Worm (Caenorhabditis elegans) whole organism, L4 larva: ENCODE results near the gene F47B8.14.
A peak's percentile ranks its signal among the peaks of the same experiment; 100 is the strongest.

Source experiments
- F26F4.8 ChIP-seq: fragments of 200-800 bp; sonication (Bioruptor generic); conservative IDR thresholded peaks from 2 replicates; pipeline ENCODE4 v1.3.6; 2022; ENCODE audit warnings: missing genetic modification characterization, missing compliant biosample characterization
- F49E8.2 ChIP-seq: sonication (generic microtip); optimal IDR thresholded peaks from 2 replicates; lab custom pipeline; 2016; ENCODE audit warnings: missing compliant biosample characterization, mild to moderate bottlenecking, missing genetic modification characterization, borderline replicate concordance
- R02D3.7 ChIP-seq: fragments of 150-350 bp; sonication (generic microtip); optimal IDR thresholded peaks from 3 replicates; lab custom pipeline; 2014; ENCODE audit warnings: missing biosample characterization, missing genetic modification characterization
- T26A8.4 ChIP-seq: fragments of 200-800 bp; sonication (Bioruptor generic); IDR thresholded peaks from 2 replicates; pipeline ENCODE4 v1.3.6; 2022; ENCODE audit warnings: missing genetic modification characterization, missing compliant biosample characterization
- Y105C5A.15 ChIP-seq: fragments of 200-800 bp; sonication (Bioruptor generic); IDR thresholded peaks from 2 replicates; pipeline ENCODE4 v1.3.6; 2022; ENCODE audit warnings: missing genetic modification characterization, missing compliant biosample characterization
- Y48G9A.11 ChIP-seq: fragments of 200-800 bp; sonication (Bioruptor generic); IDR thresholded peaks from 2 replicates; pipeline ENCODE4 v1.3.6; 2022; ENCODE audit warnings: missing genetic modification reagents, missing genetic modification characterization, missing compliant biosample characterization
- ZK337.2 ChIP-seq: fragments of 200-800 bp; sonication (Bioruptor generic); IDR thresholded peaks from 2 replicates; pipeline ENCODE4 v1.3.6; 2022; ENCODE audit warnings: missing genetic modification reagents, missing genetic modification characterization, missing compliant biosample characterization
- ama-1 ChIP-seq: fragments of 150-350 bp; optimal IDR thresholded peaks from 2 replicates; lab custom pipeline; 2014; ENCODE audit warnings: inconsistent platforms, mixed read lengths
- arid-1 ChIP-seq: fragments of 200-800 bp; sonication (Bioruptor generic); conservative IDR thresholded peaks from 2 replicates; pipeline ENCODE4 v1.3.6; 2022; ENCODE audit warnings: missing genetic modification reagents, missing genetic modification characterization, missing compliant biosample characterization
- ceh-20 ChIP-seq: fragments of 200-800 bp; sonication (Bioruptor generic); IDR thresholded peaks from 2 replicates; pipeline ENCODE4 v1.3.6; 2022; ENCODE audit warnings: missing genetic modification reagents, missing genetic modification characterization, missing compliant biosample characterization
- ceh-32 ChIP-seq: sonication (generic microtip); optimal IDR thresholded peaks from 2 replicates; lab custom pipeline; 2016; ENCODE audit warnings: mild to moderate bottlenecking, missing genetic modification characterization, missing compliant biosample characterization; ENCODE audit not compliant: poor library complexity
- daf-12 ChIP-seq: fragments of 150-350 bp; optimal IDR thresholded peaks from 2 replicates; lab custom pipeline; 2014; ENCODE audit warnings: missing biosample characterization, missing genetic modification reagents, missing genetic modification characterization
- daf-16 ChIP-seq, 3 experiments: sonication (generic microtip); optimal IDR thresholded peaks; 2 replicates each; lab custom pipeline; 2016 to 2017; ENCODE audit warnings: missing genetic modification characterization in 3 of 3, missing genetic modification reagents in 3 of 3, mild to moderate bottlenecking in 2 of 3, missing compliant biosample characterization in 2 of 3, missing biosample characterization in 1 of 3, moderate library complexity in 1 of 3
- daf-19 ChIP-seq: fragments of 200-800 bp; sonication (Bioruptor generic); conservative IDR thresholded peaks from 2 replicates; pipeline ENCODE4 v1.3.6; 2022; ENCODE audit warnings: missing genetic modification characterization, missing compliant biosample characterization
- dpl-1 ChIP-seq: fragments of 150-350 bp; optimal IDR thresholded peaks from 2 replicates; lab custom pipeline; 2014; ENCODE audit warnings: missing biosample characterization, missing genetic modification reagents, missing genetic modification characterization
- duxl-1 ChIP-seq: sonication (generic microtip); optimal IDR thresholded peaks from 2 replicates; lab custom pipeline; 2016; ENCODE audit warnings: mild to moderate bottlenecking, missing genetic modification characterization, moderate library complexity, missing compliant biosample characterization; ENCODE audit not compliant: poor library complexity
- egl-27 ChIP-seq: sonication (generic microtip); optimal IDR thresholded peaks from 3 replicates; lab custom pipeline; 2017; ENCODE audit warnings: missing biosample characterization, missing genetic modification reagents, missing genetic modification characterization
- fkh-10 ChIP-seq: fragments of 150-350 bp; optimal IDR thresholded peaks from 2 replicates; lab custom pipeline; 2014; ENCODE audit warnings: missing biosample characterization, missing genetic modification reagents, missing genetic modification characterization
- fos-1 ChIP-seq: fragments of 150-350 bp; optimal IDR thresholded peaks from 2 replicates; lab custom pipeline; 2014; ENCODE audit warnings: missing biosample characterization, missing genetic modification characterization
- hlh-30 ChIP-seq: sonication (generic microtip); optimal IDR thresholded peaks from 2 replicates; lab custom pipeline; 2017; ENCODE audit warnings: antibody characterized with exemption, mild to moderate bottlenecking, missing genetic modification characterization, missing compliant biosample characterization; ENCODE audit not compliant: insufficient read depth
- hmg-1.1 ChIP-seq: fragments of 200-800 bp; sonication (Bioruptor generic); IDR thresholded peaks from 2 replicates; pipeline ENCODE4 v1.3.6; 2022; ENCODE audit warnings: missing genetic modification reagents, missing genetic modification characterization, missing compliant biosample characterization
- jun-1 ChIP-seq: fragments of 150-350 bp; optimal IDR thresholded peaks from 2 replicates; lab custom pipeline; 2014; ENCODE audit warnings: missing biosample characterization, missing genetic modification reagents, missing genetic modification characterization
- lin-13 ChIP-seq: fragments of 150-350 bp; optimal IDR thresholded peaks from 2 replicates; lab custom pipeline; 2014; ENCODE audit warnings: missing biosample characterization, missing genetic modification reagents, missing genetic modification characterization
- lin-38 ChIP-seq: fragments of 200-800 bp; sonication (Bioruptor generic); IDR thresholded peaks from 2 replicates; pipeline ENCODE4 v1.3.6; 2022; ENCODE audit warnings: missing genetic modification reagents, missing genetic modification characterization, missing compliant biosample characterization
- lsy-2 ChIP-seq, 2 experiments: fragments of 150-350 bp in 1 of 2; sonication (generic microtip) in 1 of 2; optimal IDR thresholded peaks; 2 replicates each; lab custom pipeline; 2014 to 2017; ENCODE audit warnings: missing biosample characterization in 2 of 2, missing genetic modification characterization in 2 of 2
- madf-9 ChIP-seq: fragments of 200-800 bp; sonication (Bioruptor generic); conservative IDR thresholded peaks from 2 replicates; pipeline ENCODE4 v1.3.6; 2022; ENCODE audit warnings: missing genetic modification reagents, missing genetic modification characterization, missing compliant biosample characterization
- mdl-1 ChIP-seq, 2 experiments: fragments of 150-350 bp in 1 of 2; sonication (generic microtip) in 1 of 2; optimal IDR thresholded peaks; 2 replicates each; lab custom pipeline; 2014 to 2017; ENCODE audit warnings: missing biosample characterization in 2 of 2, missing genetic modification characterization in 2 of 2
- mxl-3 ChIP-seq: fragments of 200-800 bp; sonication (Bioruptor generic); optimal IDR thresholded peaks from 2 replicates; lab custom pipeline; 2018; ENCODE audit warnings: mild to moderate bottlenecking, missing genetic modification characterization, missing compliant biosample characterization
- nhr-10 ChIP-seq: fragments of 150-350 bp; optimal IDR thresholded peaks from 2 replicates; lab custom pipeline; 2014; ENCODE audit warnings: missing biosample characterization, missing genetic modification characterization
- nhr-102 ChIP-seq: sonication (generic microtip); optimal IDR thresholded peaks from 2 replicates; lab custom pipeline; 2016; ENCODE audit warnings: mild to moderate bottlenecking, missing genetic modification characterization, moderate library complexity, missing compliant biosample characterization
- nhr-11 ChIP-seq: fragments of 150-350 bp; optimal IDR thresholded peaks from 2 replicates; lab custom pipeline; 2014; ENCODE audit warnings: missing biosample characterization, missing genetic modification characterization
- nhr-111 ChIP-seq: fragments of 200-800 bp; sonication (Bioruptor generic); optimal IDR thresholded peaks from 2 replicates; lab custom pipeline; 2018; ENCODE audit warnings: mild to moderate bottlenecking, missing genetic modification characterization, missing compliant biosample characterization
- nhr-237 ChIP-seq: sonication (generic microtip); optimal IDR thresholded peaks from 2 replicates; lab custom pipeline; 2017; ENCODE audit warnings: missing biosample characterization, missing genetic modification characterization
- nhr-25 ChIP-seq: sonication (generic microtip); optimal IDR thresholded peaks from 2 replicates; lab custom pipeline; 2017; ENCODE audit warnings: missing genetic modification characterization, mild to moderate bottlenecking, missing compliant biosample characterization, antibody characterized with exemption, moderate library complexity, borderline replicate concordance; ENCODE audit not compliant: insufficient read depth
- nhr-42 ChIP-seq: fragments of 200-800 bp; sonication (Bioruptor generic); IDR thresholded peaks from 2 replicates; pipeline ENCODE4 v1.3.6; 2022; ENCODE audit warnings: missing genetic modification characterization, missing compliant biosample characterization
- nhr-6 ChIP-seq: fragments of 150-350 bp; optimal IDR thresholded peaks from 2 replicates; lab custom pipeline; 2014; ENCODE audit warnings: missing biosample characterization, missing genetic modification characterization
- nhr-76 ChIP-seq: fragments of 150-350 bp; optimal IDR thresholded peaks from 2 replicates; lab custom pipeline; 2014; ENCODE audit warnings: missing biosample characterization, missing genetic modification characterization
- nhr-77 ChIP-seq: fragments of 150-350 bp; optimal IDR thresholded peaks from 2 replicates; lab custom pipeline; 2014; ENCODE audit warnings: missing biosample characterization, missing genetic modification characterization
- php-3 ChIP-seq: fragments of 200-800 bp; sonication (Bioruptor generic); IDR thresholded peaks from 2 replicates; pipeline ENCODE4 v1.3.6; 2022; ENCODE audit warnings: missing genetic modification reagents, missing genetic modification characterization, missing compliant biosample characterization
- pqm-1 ChIP-seq: sonication (generic microtip); optimal IDR thresholded peaks from 2 replicates; lab custom pipeline; 2017; ENCODE audit warnings: missing biosample characterization, missing genetic modification characterization
- saeg-2 ChIP-seq: fragments of 200-800 bp; sonication (Bioruptor generic); IDR thresholded peaks from 2 replicates; pipeline ENCODE4 v1.3.6; 2022; ENCODE audit warnings: missing genetic modification reagents, missing genetic modification characterization, missing compliant biosample characterization
- set-16 ChIP-seq: fragments of 200-800 bp; sonication (Bioruptor generic); IDR thresholded peaks from 2 replicates; pipeline ENCODE4 v1.3.6; 2022; ENCODE audit warnings: missing genetic modification reagents, missing genetic modification characterization, missing compliant biosample characterization
- snpc-4 ChIP-seq: fragments of 150-350 bp; optimal IDR thresholded peaks from 2 replicates; lab custom pipeline; 2014; ENCODE audit warnings: missing biosample characterization, missing genetic modification characterization
- spr-1 ChIP-seq: sonication (generic microtip); optimal IDR thresholded peaks from 2 replicates; lab custom pipeline; 2016; ENCODE audit warnings: mild to moderate bottlenecking, missing genetic modification characterization, missing compliant biosample characterization
- tra-1 ChIP-seq: fragments of 200-800 bp; sonication (Bioruptor generic); IDR thresholded peaks from 2 replicates; pipeline ENCODE4 v1.3.6; 2022; ENCODE audit warnings: missing genetic modification reagents, missing genetic modification characterization, missing compliant biosample characterization
- unc-130 ChIP-seq: sonication (generic microtip); optimal IDR thresholded peaks from 2 replicates; lab custom pipeline; 2016; ENCODE audit warnings: missing genetic modification reagents, missing genetic modification characterization, missing compliant biosample characterization
- unc-62 ChIP-seq, 3 experiments: fragments of 150-350 bp in 1 of 3; sonication (generic microtip); optimal IDR thresholded peaks in 2 of 3; peaks in 1 of 3; 1 replicate in 1 of 3; 2 replicates in 2 of 3; lab custom pipeline; 2014 to 2017; ENCODE audit warnings: missing biosample characterization in 3 of 3, missing genetic modification characterization in 3 of 3, missing genetic modification reagents in 3 of 3, missing genotype in 1 of 3
- zfp-3 ChIP-seq: fragments of 200-800 bp; sonication (Bioruptor generic); conservative IDR thresholded peaks from 2 replicates; pipeline ENCODE4 v1.3.6; 2022; ENCODE audit warnings: missing genetic modification reagents, missing genetic modification characterization, missing compliant biosample characterization
- zip-2 ChIP-seq: fragments of 150-350 bp; optimal IDR thresholded peaks from 2 replicates; lab custom pipeline; 2014; ENCODE audit warnings: missing biosample characterization, missing genetic modification characterization
- ztf-7 ChIP-seq: fragments of 150-350 bp; optimal IDR thresholded peaks from 2 replicates; lab custom pipeline; 2014; ENCODE audit warnings: missing biosample characterization, missing genetic modification characterization

Gene F47B8.14

ce11 chrV:14350949-14351348 lies 30.6 kb downstream of the F47B8.14 start (continued):
- TF ChIP-seq nhr-10 (tag; lab: Kevin White, UChicago): peak; percentile 59
- TF ChIP-seq madf-9 (GFP tag; lab: Robert Waterston, UW): 0 out of 2 replicates have a peak, but pooled peaks have one; percentile 38
- no peak for TF ChIP-seq daf-12 (tag; lab: Kevin White, UChicago)
- TF ChIP-seq ceh-32: no peak
- TF ChIP-seq pqm-1 (tag; lab: Kevin White, UChicago): peak; percentile 81
- TF ChIP-seq nhr-25 (tag; lab: Kevin White, UChicago): peak; percentile 4
- peak; percentile 35 for TF ChIP-seq fkh-10
- TF ChIP-seq ztf-7: no peak
- TF ChIP-seq R02D3.7: no peak
- peak; percentile 87 for TF ChIP-seq nhr-77 (tag; lab: Kevin White, UChicago)
- 0 out of 2 replicates have a peak, but pooled peaks have one; percentile 5 for TF ChIP-seq arid-1
- TF ChIP-seq hmg-1.1 (GFP tag; lab: Robert Waterston, UW): peak; percentile 91
- TF ChIP-seq mdl-1 (tag; optimal IDR thresholded peaks at IDR 0.05; lab: Kevin White, UChicago): peak; percentile 23 to 70
- TF ChIP-seq ceh-20 (GFP tag; lab: Robert Waterston, UW): peak; percentile 76; the same call in 1 of the 2 replicates
- peak; percentile 23 for TF ChIP-seq duxl-1 (tag; lab: Kevin White, UChicago)
- peak; percentile 92 for TF ChIP-seq lin-38
- TF ChIP-seq set-16 (GFP tag; lab: Robert Waterston, UW): peak; percentile 94
- TF ChIP-seq zfp-3: no peak
- no peak for TF ChIP-seq Y105C5A.15 (GFP tag; lab: Robert Waterston, UW)
- no peak for TF ChIP-seq php-3 (GFP tag; lab: Robert Waterston, UW)
- no peak for TF ChIP-seq egl-27 (tag; lab: Kevin White, UChicago)
- TF ChIP-seq mxl-3 (GFP tag; lab: Kevin White, UChicago): peak; percentile 96
- peak; percentile 84 for TF ChIP-seq nhr-11
- peak; percentile 98 for TF ChIP-seq nhr-6
- TF ChIP-seq saeg-2 (GFP tag; lab: Robert Waterston, UW): no peak
- peak; percentile 87 for TF ChIP-seq lin-13 (GFP tag; lab: Kevin White, UChicago)
- TF ChIP-seq nhr-102 (tag; lab: Kevin White, UChicago): peak; percentile 11
- TF ChIP-seq unc-62 (GFP tag; optimal IDR thresholded peaks at IDR 0.05 in 1 of 2; lab: Kevin White, UChicago): no peak
- no peak for TF ChIP-seq unc-62 (tag; optimal IDR thresholded peaks at IDR 0.05; lab: Kevin White, UChicago)
- no peak for TF ChIP-seq ZK337.2 (GFP tag; lab: Robert Waterston, UW)
- TF ChIP-seq jun-1 (tag; lab: Kevin White, UChicago): peak; percentile 40
- TF ChIP-seq fos-1: no peak
- TF ChIP-seq daf-19 (GFP tag; lab: Robert Waterston, UW): no peak
- TF ChIP-seq F49E8.2: no peak
- TF ChIP-seq daf-16 (GFP tag; optimal IDR thresholded peaks at IDR 0.05; lab: Kevin White, UChicago): no peak
- peak; percentile 60 for TF ChIP-seq daf-16 (tag; optimal IDR thresholded peaks at IDR 0.05; lab: Kevin White, UChicago)
- TF ChIP-seq unc-130: no peak
- peak; percentile 74 for TF ChIP-seq dpl-1 (GFP tag; lab: Kevin White, UChicago)
- no peak for TF ChIP-seq F26F4.8 (GFP tag; lab: Robert Waterston, UW)
- TF ChIP-seq ama-1: peak; percentile 18
- peak; percentile 45; the same call in 1 of the 2 replicates for TF ChIP-seq T26A8.4 (GFP tag; lab: Robert Waterston, UW)
- TF ChIP-seq zip-2 (tag; lab: Kevin White, UChicago): no peak
- peak; percentile 67 for TF ChIP-seq hlh-30 (tag; lab: Kevin White, UChicago)
- TF ChIP-seq nhr-42: 0 out of 2 replicates have a peak, but pooled peaks have one; percentile 51
- TF ChIP-seq nhr-111 (GFP tag; lab: Kevin White, UChicago): no peak
- peak; percentile 42 for TF ChIP-seq spr-1 (tag; lab: Kevin White, UChicago)
- TF ChIP-seq lsy-2 (tag; optimal IDR thresholded peaks at IDR 0.05; lab: Kevin White, UChicago): peak; percentile 67 to 81
- no peak for TF ChIP-seq nhr-237 (tag; lab: Kevin White, UChicago)
- peak; percentile 80 for TF ChIP-seq tra-1 (GFP tag; lab: Robert Waterston, UW)
- no peak for TF ChIP-seq snpc-4 (tag; lab: Kevin White, UChicago)
- no peak for TF ChIP-seq nhr-76 (tag; lab: Kevin White, UChicago)
- TF ChIP-seq Y48G9A.11: no peak
